Worm (Caenorhabditis elegans) whole organism, L2 larva: ENCODE results near the gene pifk-1.

Experiments
- ZK546.5 ChIP-seq: sonication (generic microtip); optimal IDR thresholded peaks from 2 replicates; lab custom pipeline; 2017; ENCODE audit warnings: missing biosample characterization, missing genetic modification characterization
- blmp-1 ChIP-seq: sonication (generic microtip); optimal IDR thresholded peaks from 2 replicates; lab custom pipeline; 2017; ENCODE audit warnings: missing genetic modification characterization, mild to moderate bottlenecking, missing compliant biosample characterization, antibody characterized with exemption, moderate library complexity; ENCODE audit not compliant: insufficient read depth
- egl-27 ChIP-seq: sonication (generic microtip); optimal IDR thresholded peaks from 3 replicates; lab custom pipeline; 2017; ENCODE audit warnings: missing biosample characterization, missing genetic modification reagents, missing genetic modification characterization
- elt-3 ChIP-seq: sonication (generic microtip); optimal IDR thresholded peaks from 2 replicates; lab custom pipeline; 2017; ENCODE audit warnings: missing biosample characterization, missing genetic modification characterization
- mbf-1 ChIP-seq: sonication (generic microtip); optimal IDR thresholded peaks from 2 replicates; lab custom pipeline; 2017; ENCODE audit warnings: missing biosample characterization, missing genetic modification characterization
- nhr-12 ChIP-seq: fragments of 150-350 bp; optimal IDR thresholded peaks from 2 replicates; lab custom pipeline; 2014; ENCODE audit warnings: missing biosample characterization, missing genetic modification characterization
- nhr-23 ChIP-seq: fragments of 150-350 bp; optimal IDR thresholded peaks from 2 replicates; lab custom pipeline; 2014; ENCODE audit warnings: missing biosample characterization, missing genetic modification reagents, missing genetic modification characterization
- nhr-237 ChIP-seq: fragments of 150-350 bp; optimal IDR thresholded peaks from 2 replicates; lab custom pipeline; 2014; ENCODE audit warnings: missing biosample characterization, missing genetic modification characterization
- skn-1 ChIP-seq: sonication (generic microtip); optimal IDR thresholded peaks from 2 replicates; lab custom pipeline; 2017; ENCODE audit warnings: missing biosample characterization, missing genetic modification characterization
- snpc-4 ChIP-seq: fragments of 150-350 bp; optimal IDR thresholded peaks from 2 replicates; lab custom pipeline; 2014; ENCODE audit warnings: missing biosample characterization, missing genetic modification characterization
- zag-1 ChIP-seq: fragments of 150-350 bp; optimal IDR thresholded peaks from 2 replicates; lab custom pipeline; 2014; ENCODE audit warnings: missing biosample characterization, missing genetic modification characterization

DNA sequence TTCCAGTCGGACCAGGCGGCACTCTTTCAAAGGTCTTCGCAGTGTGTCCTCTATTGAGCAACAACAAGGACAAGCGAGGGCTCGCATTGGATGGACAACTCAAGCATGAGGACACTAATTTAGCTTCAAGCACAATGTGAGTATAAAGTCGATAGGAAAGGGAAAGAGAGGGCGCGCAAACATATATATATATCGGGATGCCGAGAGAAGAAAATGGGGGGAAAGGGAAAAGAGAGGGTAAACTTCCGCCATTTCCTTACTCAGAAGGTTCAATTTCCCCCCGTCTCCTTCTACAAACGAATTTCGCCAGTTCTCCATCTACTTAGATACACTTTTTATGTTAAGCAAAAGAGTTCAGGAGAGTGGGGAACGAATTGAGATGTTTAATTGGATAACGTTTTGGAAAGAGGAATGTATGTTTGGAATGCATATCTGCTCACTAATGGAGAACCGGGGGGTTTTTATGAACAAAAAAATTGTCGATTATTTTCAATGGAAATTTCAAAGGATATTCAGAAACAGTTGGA, 28.3 kb upstream of the pifk-1 start:
- TF ChIP-seq ZK546.5 (no peak), zag-1 (tag; lab: Kevin White, UChicago) (no peak), nhr-12 (no peak), snpc-4 (tag; lab: Kevin White, UChicago) (no peak), elt-3 (tag; lab: Kevin White, UChicago) (no peak), nhr-23 (no peak), egl-27 (tag; lab: Kevin White, UChicago) (no peak), nhr-237 (tag; lab: Kevin White, UChicago) (no peak), mbf-1 (tag; lab: Kevin White, UChicago) (no peak), skn-1 (tag; lab: Kevin White, UChicago) (no peak), blmp-1 (tag; lab: Kevin White, UChicago) (no peak)
